Fruit fly (Drosophila melanogaster) S2 (cell line): ENCODE data around the gene Art8.

Experiments
- CG8478 ChIP-seq: fragments of >200 bp; optimal IDR thresholded peaks from 2 replicates; lab custom pipeline; 2018
- CTCF ChIP-seq, 2 experiments: fragments of >200 bp; optimal IDR thresholded peaks; 2 replicates each; lab custom pipeline; 2018

DNA sequence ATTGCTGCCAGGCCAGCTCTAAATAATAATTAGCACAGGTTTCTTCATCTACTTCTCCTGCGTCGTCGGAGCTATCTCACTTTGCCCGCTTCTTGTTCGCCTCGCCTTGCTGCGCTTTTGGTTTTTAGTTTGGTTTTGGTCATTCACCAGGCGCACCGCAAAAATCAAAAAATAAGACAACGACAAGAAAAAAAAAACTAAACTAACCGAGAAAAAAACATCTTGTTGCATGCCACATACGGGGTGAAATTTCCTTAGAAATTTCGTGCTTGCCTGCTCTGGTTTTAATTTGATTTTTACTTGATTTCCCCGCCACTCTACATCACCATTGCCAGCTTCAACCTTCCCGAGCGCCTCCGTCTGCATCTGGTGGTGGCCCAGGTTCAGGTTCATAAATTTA, 30.9 kb upstream of the Art8 start:
- TF ChIP-seq CTCF (optimal IDR thresholded peaks at IDR 0.05; lab: Kevin White, UChicago): no peak
- TF ChIP-seq CG8478 (lab: Kevin White, UChicago): no peak
